Worm (Caenorhabditis elegans): ENCODE measurements around the gene ZK688.11.

DNA sequence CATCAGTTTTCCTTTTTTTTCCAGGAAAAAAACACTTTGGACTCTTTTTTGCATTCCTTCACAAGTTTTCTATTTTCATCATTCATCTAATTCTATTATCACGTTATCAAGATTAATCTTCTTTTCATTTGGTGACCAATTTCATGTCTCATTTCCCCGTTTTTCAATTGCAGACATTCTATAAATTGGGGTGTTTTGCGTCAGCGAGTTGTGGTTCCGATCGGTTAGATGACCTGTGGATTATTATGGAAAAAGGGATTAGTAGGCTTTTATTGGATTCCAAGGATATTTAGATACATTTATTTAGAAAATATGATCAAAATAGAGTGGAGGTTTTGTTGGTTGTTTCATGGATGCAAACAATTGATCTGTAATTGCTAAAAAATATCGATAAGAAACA, 49.9 kb downstream of the ZK688.11 start:
- TF ChIP-seq hlh-1 (tag; optimal IDR thresholded peaks at IDR 0.05) = no peak
- TF ChIP-seq nhr-12 (tag; optimal IDR thresholded peaks at IDR 0.05) = no peak
- no peak for TF ChIP-seq lin-13 (tag; optimal IDR thresholded peaks at IDR 0.05)
- no peak for TF ChIP-seq nhr-76 (tag; optimal IDR thresholded peaks at IDR 0.05)

Measured in whole organism, mixed stage, embryonic.